Worm (Caenorhabditis elegans): ENCODE results near the gene ell-1.

ce11 chrIV:4445711-4446290, 51.6 kb downstream of the ell-1 start, which contains the start of the genes wapl-1 and htz-1:
- TF ChIP-seq tbx-11 (GFP tag; IDR thresholded peaks at IDR 0.05) (no peak), tra-4 (tag; optimal IDR thresholded peaks at IDR 0.05) (no peak), pes-1 (GFP tag; IDR thresholded peaks at IDR 0.05) (peak; percentile 60; the same call in 1 of the 2 replicates), ama-1 (optimal IDR thresholded peaks at IDR 0.05) (no peak), F13C5.2 (tag; optimal IDR thresholded peaks at IDR 0.05) (peak; percentile 48), aly-1 (tag; optimal IDR thresholded peaks at IDR 0.05) (no peak), hmbx-1 (tag; optimal IDR thresholded peaks at IDR 0.05) (no peak), hmg-4 (GFP tag; optimal IDR thresholded peaks at IDR 0.05) (no peak)

Measured in whole organism, early embryonic.